Worm (Caenorhabditis elegans) whole organism, L4 larva: ENCODE results near the gene nhr-93.

Experiments used
- Y5F2A.4 ChIP-seq: fragments of 200-800 bp; sonication (Bioruptor generic); optimal IDR thresholded peaks from 2 replicates; lab custom pipeline; 2018; ENCODE audit warnings: mild to moderate bottlenecking, missing genetic modification characterization, missing compliant biosample characterization
- ceh-32 ChIP-seq: sonication (generic microtip); optimal IDR thresholded peaks from 2 replicates; lab custom pipeline; 2016; ENCODE audit warnings: mild to moderate bottlenecking, missing genetic modification characterization, missing compliant biosample characterization; ENCODE audit not compliant: poor library complexity
- pqm-1 ChIP-seq: sonication (generic microtip); optimal IDR thresholded peaks from 2 replicates; lab custom pipeline; 2017; ENCODE audit warnings: missing biosample characterization, missing genetic modification characterization

ce11 chrV:3557422-3557821 is 19.2 kb upstream of the nhr-93 start, which contains the start of gene grl-31:
- TF ChIP-seq Y5F2A.4 (GFP tag; lab: Kevin White, UChicago) (no peak), pqm-1 (tag; lab: Kevin White, UChicago) (no peak), ceh-32 (no peak)
